Worm (Caenorhabditis elegans) whole organism, L4 larva: ENCODE results near the gene K02E11.3.

ENCODE experiments used
- D1046.2 ChIP-seq: fragments of 200-800 bp; sonication (Bioruptor generic); IDR thresholded peaks from 2 replicates; pipeline ENCODE4 v1.3.6; 2022; ENCODE audit warnings: missing genetic modification characterization, missing compliant biosample characterization
- F26F4.8 ChIP-seq: fragments of 200-800 bp; sonication (Bioruptor generic); conservative IDR thresholded peaks from 2 replicates; pipeline ENCODE4 v1.3.6; 2022; ENCODE audit warnings: missing genetic modification characterization, missing compliant biosample characterization
- F37D6.2 ChIP-seq: sonication (generic microtip); optimal IDR thresholded peaks from 2 replicates; lab custom pipeline; 2016; ENCODE audit warnings: mild to moderate bottlenecking, missing genetic modification characterization, missing compliant biosample characterization
- F49E8.2 ChIP-seq: sonication (generic microtip); optimal IDR thresholded peaks from 2 replicates; lab custom pipeline; 2016; ENCODE audit warnings: missing compliant biosample characterization, mild to moderate bottlenecking, missing genetic modification characterization, borderline replicate concordance
- T20F7.1 ChIP-seq: fragments of 200-800 bp; sonication (Bioruptor generic); optimal IDR thresholded peaks from 2 replicates; lab custom pipeline; 2018; ENCODE audit warnings: mild to moderate bottlenecking, missing genetic modification characterization, missing compliant biosample characterization
- ZK337.2 ChIP-seq: fragments of 200-800 bp; sonication (Bioruptor generic); IDR thresholded peaks from 2 replicates; pipeline ENCODE4 v1.3.6; 2022; ENCODE audit warnings: missing genetic modification reagents, missing genetic modification characterization, missing compliant biosample characterization
- aha-1 ChIP-seq: fragments of 150-350 bp; peaks from one replicate; lab custom pipeline; 2014; ENCODE audit warnings: missing biosample characterization, missing genetic modification characterization
- aly-2 ChIP-seq: sonication (generic microtip); optimal IDR thresholded peaks from 2 replicates; lab custom pipeline; 2018; ENCODE audit warnings: missing biosample characterization, missing genetic modification characterization
- arid-1 ChIP-seq: fragments of 200-800 bp; sonication (Bioruptor generic); conservative IDR thresholded peaks from 2 replicates; pipeline ENCODE4 v1.3.6; 2022; ENCODE audit warnings: missing genetic modification reagents, missing genetic modification characterization, missing compliant biosample characterization
- ceh-32 ChIP-seq: sonication (generic microtip); optimal IDR thresholded peaks from 2 replicates; lab custom pipeline; 2016; ENCODE audit warnings: mild to moderate bottlenecking, missing genetic modification characterization, missing compliant biosample characterization; ENCODE audit not compliant: poor library complexity
- ceh-44 ChIP-seq: fragments of 200-800 bp; sonication (Bioruptor generic); IDR thresholded peaks from 2 replicates; pipeline ENCODE4 v1.3.6; 2022; ENCODE audit warnings: missing genetic modification reagents, missing genetic modification characterization, missing compliant biosample characterization
- ceh-62 ChIP-seq: sonication (generic microtip); optimal IDR thresholded peaks from 2 replicates; lab custom pipeline; 2017; ENCODE audit warnings: missing biosample characterization, missing genetic modification characterization
- ceh-82 ChIP-seq: sonication (generic microtip); optimal IDR thresholded peaks from 2 replicates; lab custom pipeline; 2017; ENCODE audit warnings: missing biosample characterization, missing genetic modification characterization
- ces-1 ChIP-seq: fragments of 150-350 bp; sonication (generic microtip); optimal IDR thresholded peaks from 4 replicates; lab custom pipeline; 2014; ENCODE audit warnings: missing biosample characterization, missing genetic modification reagents, missing genetic modification characterization
- cey-2 ChIP-seq: sonication (generic microtip); optimal IDR thresholded peaks from 3 replicates; lab custom pipeline; 2017; ENCODE audit warnings: missing genetic modification characterization, mild to moderate bottlenecking, missing compliant biosample characterization, antibody characterized with exemption, borderline replicate concordance; ENCODE audit not compliant: insufficient read depth
- ctbp-1 ChIP-seq: fragments of 200-800 bp; sonication (Bioruptor generic); IDR thresholded peaks from 2 replicates; pipeline ENCODE4 v1.3.6; 2022; ENCODE audit warnings: missing genetic modification reagents, missing genetic modification characterization, missing compliant biosample characterization
- daf-16 ChIP-seq, 3 experiments: sonication (generic microtip); optimal IDR thresholded peaks; 2 replicates each; lab custom pipeline; 2016 to 2017; ENCODE audit warnings: missing genetic modification characterization in 3 of 3, missing genetic modification reagents in 3 of 3, mild to moderate bottlenecking in 2 of 3, missing compliant biosample characterization in 2 of 3, missing biosample characterization in 1 of 3, moderate library complexity in 1 of 3
- daf-8 ChIP-seq: fragments of 200-800 bp; sonication (Bioruptor generic); IDR thresholded peaks from 2 replicates; pipeline ENCODE4 v1.3.6; 2022; ENCODE audit warnings: missing genetic modification characterization, missing compliant biosample characterization
- dve-1 ChIP-seq: sonication (generic microtip); optimal IDR thresholded peaks from 2 replicates; lab custom pipeline; 2017; ENCODE audit warnings: antibody characterized with exemption, mild to moderate bottlenecking, missing genetic modification characterization, missing compliant biosample characterization; ENCODE audit not compliant: insufficient read depth
- gei-8 ChIP-seq: fragments of 200-800 bp; sonication (Bioruptor generic); optimal IDR thresholded peaks from 2 replicates; lab custom pipeline; 2018; ENCODE audit warnings: mild to moderate bottlenecking, missing genetic modification characterization, missing compliant biosample characterization
- hif-1 ChIP-seq, 2 experiments: sonication (generic microtip); optimal IDR thresholded peaks; 2 replicates each; lab custom pipeline; 2016 to 2017; ENCODE audit warnings: missing compliant biosample characterization in 2 of 2, missing genetic modification characterization in 2 of 2, missing genetic modification reagents in 2 of 2, missing genotype in 2 of 2, mild to moderate bottlenecking in 1 of 2
- hlh-11 ChIP-seq: fragments of 200-800 bp; sonication (Bioruptor generic); optimal IDR thresholded peaks from 2 replicates; lab custom pipeline; 2018; ENCODE audit warnings: mild to moderate bottlenecking, missing genetic modification characterization, missing compliant biosample characterization
- lim-7 ChIP-seq: fragments of 200-800 bp; sonication (Bioruptor generic); IDR thresholded peaks from 2 replicates; pipeline ENCODE4 v1.3.6; 2022; ENCODE audit warnings: missing genetic modification characterization, missing compliant biosample characterization
- lin-13 ChIP-seq: fragments of 150-350 bp; optimal IDR thresholded peaks from 2 replicates; lab custom pipeline; 2014; ENCODE audit warnings: missing biosample characterization, missing genetic modification reagents, missing genetic modification characterization
- lin-39 ChIP-seq: fragments of 150-350 bp; optimal IDR thresholded peaks from 2 replicates; lab custom pipeline; 2014; ENCODE audit warnings: missing biosample characterization, missing genetic modification reagents, missing genetic modification characterization
- lir-3 ChIP-seq: sonication (generic microtip); optimal IDR thresholded peaks from 2 replicates; lab custom pipeline; 2016; ENCODE audit warnings: mild to moderate bottlenecking, missing genetic modification characterization, missing compliant biosample characterization
- madf-9 ChIP-seq: fragments of 200-800 bp; sonication (Bioruptor generic); conservative IDR thresholded peaks from 2 replicates; pipeline ENCODE4 v1.3.6; 2022; ENCODE audit warnings: missing genetic modification reagents, missing genetic modification characterization, missing compliant biosample characterization
- mep-1 ChIP-seq: fragments of 150-350 bp; sonication (generic microtip); optimal IDR thresholded peaks from 3 replicates; lab custom pipeline; 2014; ENCODE audit warnings: missing biosample characterization, missing genetic modification characterization
- nhr-10 ChIP-seq: fragments of 150-350 bp; optimal IDR thresholded peaks from 2 replicates; lab custom pipeline; 2014; ENCODE audit warnings: missing biosample characterization, missing genetic modification characterization
- nhr-102 ChIP-seq: sonication (generic microtip); optimal IDR thresholded peaks from 2 replicates; lab custom pipeline; 2016; ENCODE audit warnings: mild to moderate bottlenecking, missing genetic modification characterization, moderate library complexity, missing compliant biosample characterization
- nhr-237 ChIP-seq: sonication (generic microtip); optimal IDR thresholded peaks from 2 replicates; lab custom pipeline; 2017; ENCODE audit warnings: missing biosample characterization, missing genetic modification characterization
- nhr-25 ChIP-seq: sonication (generic microtip); optimal IDR thresholded peaks from 2 replicates; lab custom pipeline; 2017; ENCODE audit warnings: missing genetic modification characterization, mild to moderate bottlenecking, missing compliant biosample characterization, antibody characterized with exemption, moderate library complexity, borderline replicate concordance; ENCODE audit not compliant: insufficient read depth
- nhr-28 ChIP-seq: fragments of 150-350 bp; optimal IDR thresholded peaks from 2 replicates; lab custom pipeline; 2014; ENCODE audit warnings: missing biosample characterization, missing genetic modification characterization
- nhr-41 ChIP-seq: fragments of 200-800 bp; sonication (Bioruptor generic); IDR thresholded peaks from 2 replicates; pipeline ENCODE4 v1.3.6; 2022; ENCODE audit warnings: missing genetic modification reagents, missing genetic modification characterization, missing compliant biosample characterization
- nhr-42 ChIP-seq: fragments of 200-800 bp; sonication (Bioruptor generic); IDR thresholded peaks from 2 replicates; pipeline ENCODE4 v1.3.6; 2022; ENCODE audit warnings: missing genetic modification characterization, missing compliant biosample characterization
- nhr-48 ChIP-seq: sonication (generic microtip); optimal IDR thresholded peaks from 2 replicates; lab custom pipeline; 2016; ENCODE audit warnings: mild to moderate bottlenecking, missing genetic modification characterization, missing compliant biosample characterization
- nhr-6 ChIP-seq: fragments of 150-350 bp; optimal IDR thresholded peaks from 2 replicates; lab custom pipeline; 2014; ENCODE audit warnings: missing biosample characterization, missing genetic modification characterization
- nhr-77 ChIP-seq: fragments of 150-350 bp; optimal IDR thresholded peaks from 2 replicates; lab custom pipeline; 2014; ENCODE audit warnings: missing biosample characterization, missing genetic modification characterization
- snpc-1.2 ChIP-seq: fragments of 200-800 bp; sonication (Bioruptor generic); IDR thresholded peaks from 2 replicates; pipeline ENCODE4 v1.3.6; 2022; ENCODE audit warnings: missing genetic modification reagents, missing genetic modification characterization, missing compliant biosample characterization
- snpc-4 ChIP-seq: fragments of 150-350 bp; optimal IDR thresholded peaks from 2 replicates; lab custom pipeline; 2014; ENCODE audit warnings: missing biosample characterization, missing genetic modification characterization
- spr-1 ChIP-seq: sonication (generic microtip); optimal IDR thresholded peaks from 2 replicates; lab custom pipeline; 2016; ENCODE audit warnings: mild to moderate bottlenecking, missing genetic modification characterization, missing compliant biosample characterization
- tag-97 ChIP-seq: fragments of 200-800 bp; sonication (Bioruptor generic); IDR thresholded peaks from 2 replicates; pipeline ENCODE4 v1.3.6; 2022; ENCODE audit warnings: missing genetic modification characterization, missing compliant biosample characterization
- tra-1 ChIP-seq: fragments of 200-800 bp; sonication (Bioruptor generic); IDR thresholded peaks from 2 replicates; pipeline ENCODE4 v1.3.6; 2022; ENCODE audit warnings: missing genetic modification reagents, missing genetic modification characterization, missing compliant biosample characterization
- unc-130 ChIP-seq: sonication (generic microtip); optimal IDR thresholded peaks from 2 replicates; lab custom pipeline; 2016; ENCODE audit warnings: missing genetic modification reagents, missing genetic modification characterization, missing compliant biosample characterization
- unc-39 ChIP-seq: sonication (generic microtip); optimal IDR thresholded peaks from 2 replicates; lab custom pipeline; 2017; ENCODE audit warnings: missing biosample characterization, missing genetic modification characterization
- unc-62 ChIP-seq, 3 experiments: fragments of 150-350 bp in 1 of 3; sonication (generic microtip); optimal IDR thresholded peaks in 2 of 3; peaks in 1 of 3; 1 replicate in 1 of 3; 2 replicates in 2 of 3; lab custom pipeline; 2014 to 2017; ENCODE audit warnings: missing biosample characterization in 3 of 3, missing genetic modification characterization in 3 of 3, missing genetic modification reagents in 3 of 3, missing genotype in 1 of 3
- zfp-3 ChIP-seq: fragments of 200-800 bp; sonication (Bioruptor generic); conservative IDR thresholded peaks from 2 replicates; pipeline ENCODE4 v1.3.6; 2022; ENCODE audit warnings: missing genetic modification reagents, missing genetic modification characterization, missing compliant biosample characterization
- zip-11 ChIP-seq: fragments of 200-800 bp; sonication (Bioruptor generic); IDR thresholded peaks from 2 replicates; pipeline ENCODE4 v1.3.6; 2022; ENCODE audit warnings: missing genetic modification characterization, missing compliant biosample characterization
- zip-2 ChIP-seq: fragments of 150-350 bp; optimal IDR thresholded peaks from 2 replicates; lab custom pipeline; 2014; ENCODE audit warnings: missing biosample characterization, missing genetic modification characterization
- ztf-11 ChIP-seq: fragments of 150-350 bp; optimal IDR thresholded peaks from 2 replicates; lab custom pipeline; 2014; ENCODE audit warnings: missing biosample characterization, missing genetic modification characterization
- ztf-7 ChIP-seq: fragments of 150-350 bp; optimal IDR thresholded peaks from 2 replicates; lab custom pipeline; 2014; ENCODE audit warnings: missing biosample characterization, missing genetic modification characterization

Gene K02E11.3

ce11 chrV:14197651-14198050 is 49.0 kb downstream of the K02E11.3 start (continued):
- no peak for TF ChIP-seq D1046.2 (GFP tag; lab: Robert Waterston, UW)
- TF ChIP-seq nhr-77, result no peak
- TF ChIP-seq tag-97 (GFP tag; lab: Robert Waterston, UW), result no peak
- no peak for TF ChIP-seq F37D6.2 (tag; lab: Kevin White, UChicago)
- peak; percentile 26 for TF ChIP-seq nhr-102 (tag; lab: Kevin White, UChicago)
- peak; percentile 23 for TF ChIP-seq dve-1 (tag; lab: Kevin White, UChicago)
- TF ChIP-seq ces-1 (GFP tag; lab: Kevin White, UChicago), result no peak
- TF ChIP-seq spr-1 (tag; lab: Kevin White, UChicago), result no peak
- TF ChIP-seq lin-13 (GFP tag; lab: Kevin White, UChicago), result no peak
- peak; percentile 49 for TF ChIP-seq nhr-28 (tag; lab: Kevin White, UChicago)
- peak; percentile 54 for TF ChIP-seq hlh-11 (tag; lab: Kevin White, UChicago)
- TF ChIP-seq nhr-41, result no peak
- TF ChIP-seq snpc-1.2 (GFP tag; lab: Robert Waterston, UW), result no peak
- TF ChIP-seq cey-2 (tag; lab: Kevin White, UChicago), result no peak
- no peak for TF ChIP-seq nhr-48 (tag; lab: Kevin White, UChicago)
- TF ChIP-seq nhr-42 (GFP tag; lab: Robert Waterston, UW), result no peak
- TF ChIP-seq lim-7 (GFP tag; lab: Robert Waterston, UW), result no peak
- peak in 1 of 2 experiments; percentile 10 for TF ChIP-seq daf-16 (GFP tag; optimal IDR thresholded peaks at IDR 0.05; lab: Kevin White, UChicago)
- TF ChIP-seq daf-16 (tag; optimal IDR thresholded peaks at IDR 0.05; lab: Kevin White, UChicago), result peak; percentile 49
- 0 out of 2 replicates have a peak, but pooled peaks have one; percentile 41 for TF ChIP-seq ctbp-1
- no peak for TF ChIP-seq daf-8 (GFP tag; lab: Robert Waterston, UW)
- peak in 1 of 2 experiments; percentile 45 for TF ChIP-seq unc-62 (GFP tag; optimal IDR thresholded peaks at IDR 0.05 in 1 of 2; lab: Kevin White, UChicago)
- no peak for TF ChIP-seq unc-62 (tag; optimal IDR thresholded peaks at IDR 0.05; lab: Kevin White, UChicago)
- TF ChIP-seq F49E8.2 (tag; lab: Kevin White, UChicago), result no peak
- TF ChIP-seq T20F7.1 (GFP tag; lab: Kevin White, UChicago), result no peak
- TF ChIP-seq unc-130 (GFP tag; lab: Kevin White, UChicago), result no peak
- TF ChIP-seq nhr-10 (tag; lab: Kevin White, UChicago), result no peak
- TF ChIP-seq lin-39 (tag; lab: Kevin White, UChicago), result no peak
- TF ChIP-seq tra-1 (GFP tag; lab: Robert Waterston, UW), result peak; percentile 37; the same call in 1 of the 2 replicates
- TF ChIP-seq mep-1 (tag; lab: Kevin White, UChicago), result peak; percentile 83
- no peak for TF ChIP-seq zip-11 (GFP tag; lab: Robert Waterston, UW)
- no peak for TF ChIP-seq snpc-4
- no peak for TF ChIP-seq nhr-25 (tag; lab: Kevin White, UChicago)
- TF ChIP-seq ZK337.2 (GFP tag; lab: Robert Waterston, UW), result 0 out of 2 replicates have a peak, but pooled peaks have one; percentile 5
- TF ChIP-seq unc-39 (tag; lab: Kevin White, UChicago), result no peak
- TF ChIP-seq ceh-62, result no peak
- no peak for TF ChIP-seq gei-8 (GFP tag; lab: Kevin White, UChicago)
- no peak for TF ChIP-seq nhr-6
- no peak for TF ChIP-seq lir-3 (tag; lab: Kevin White, UChicago)
- no peak for TF ChIP-seq nhr-237 (tag; lab: Kevin White, UChicago)
- TF ChIP-seq aly-2 (tag; lab: Kevin White, UChicago), result no peak
- no peak for TF ChIP-seq ceh-44 (GFP tag; lab: Robert Waterston, UW)
- no peak for TF ChIP-seq ztf-7 (tag; lab: Kevin White, UChicago)
- no peak for TF ChIP-seq ceh-82 (tag; lab: Kevin White, UChicago)
- peak in 1 of 2 experiments; percentile 41 for TF ChIP-seq hif-1 (tag; optimal IDR thresholded peaks at IDR 0.05; lab: Kevin White, UChicago)
- TF ChIP-seq ceh-32 (tag; lab: Kevin White, UChicago), result no peak
- TF ChIP-seq zip-2 (tag; lab: Kevin White, UChicago), result no peak
- TF ChIP-seq zfp-3 (GFP tag; lab: Robert Waterston, UW), result no peak; the same call in 1 of the 2 replicates
- TF ChIP-seq aha-1 (tag; lab: Kevin White, UChicago), result peak; percentile 57
- no peak for TF ChIP-seq F26F4.8
- TF ChIP-seq arid-1 (GFP tag; lab: Robert Waterston, UW), result peak; percentile 49; the same call in 1 of the 2 replicates
- no peak for TF ChIP-seq madf-9 (GFP tag; lab: Robert Waterston, UW)
- TF ChIP-seq ztf-11 (tag; lab: Kevin White, UChicago), result no peak
